Fruit fly (Drosophila melanogaster) whole organism, embryonic: ENCODE data around the gene CG9270.
A peak's percentile ranks its signal among the peaks of the same experiment; 100 is the strongest.

Experiments used
- Ada2b ChIP-seq: fragments of 200-800 bp; sonication (Bioruptor generic); IDR thresholded peaks from 2 replicates; pipeline ENCODE4 v1.3.6; 2022; ENCODE audit warnings: missing biosample characterization, missing genetic modification characterization
- Aef1 ChIP-seq: fragments of 200-800 bp; sonication (Bioruptor generic); IDR thresholded peaks from 3 replicates; pipeline ENCODE4 v1.3.6; 2022; ENCODE audit warnings: missing biosample characterization, missing genetic modification characterization
- Atf3 ChIP-seq: fragments of 200-800 bp; sonication (Bioruptor generic); optimal IDR thresholded peaks from 3 replicates; lab custom pipeline; 2016; ENCODE audit warnings: missing biosample characterization, missing genetic modification characterization
- C15 ChIP-seq: fragments of 200-800 bp; sonication (Bioruptor generic); IDR thresholded peaks from 3 replicates; pipeline ENCODE4 v1.3.6; 2022; ENCODE audit warnings: missing biosample characterization, missing genetic modification characterization
- CG10267 ChIP-seq: fragments of 200-800 bp; sonication (Bioruptor generic); optimal IDR thresholded peaks from 2 replicates; lab custom pipeline; 2018; ENCODE audit warnings: missing biosample characterization, mild to moderate bottlenecking, missing genetic modification characterization, moderate library complexity
- CG10321 ChIP-seq: fragments of 200-800 bp; sonication (Bioruptor generic); IDR thresholded peaks from 2 replicates; pipeline ENCODE4 v1.3.6; 2022; ENCODE audit warnings: missing biosample characterization, missing genetic modification characterization
- CG10654 ChIP-seq: fragments of 200-800 bp; sonication (Bioruptor generic); optimal IDR thresholded peaks from 2 replicates; lab custom pipeline; 2016; ENCODE audit warnings: missing biosample characterization, missing genetic modification characterization
- CG11247 ChIP-seq: fragments of 200-800 bp; sonication (Bioruptor generic); IDR thresholded peaks from 2 replicates; pipeline ENCODE4 v1.3.6; 2022; ENCODE audit warnings: missing biosample characterization, missing genetic modification characterization
- CG12942 ChIP-seq: fragments of 200-800 bp; sonication (Bioruptor generic); optimal IDR thresholded peaks from 3 replicates; lab custom pipeline; 2016; ENCODE audit warnings: missing biosample characterization, missing genetic modification characterization
- CG14667 ChIP-seq: fragments of 200-800 bp; sonication (Bioruptor generic); IDR thresholded peaks from 2 replicates; pipeline ENCODE4 v1.3.6; 2022; ENCODE audit warnings: missing biosample characterization, missing genetic modification characterization
- CG14710 ChIP-seq: fragments of 200-800 bp; sonication (Bioruptor generic); optimal IDR thresholded peaks from 3 replicates; lab custom pipeline; 2019; ENCODE audit warnings: missing biosample characterization, mild to moderate bottlenecking, missing genetic modification characterization, moderate library complexity
- CG15514 ChIP-seq: fragments of 200-800 bp; sonication (Bioruptor generic); optimal IDR thresholded peaks from 3 replicates; lab custom pipeline; 2017; ENCODE audit warnings: missing biosample characterization, missing genetic modification characterization, mild to moderate bottlenecking, moderate library complexity, missing genetic modification reagents
- CG18599 ChIP-seq: fragments of 200-800 bp; sonication (Bioruptor generic); optimal IDR thresholded peaks from 3 replicates; lab custom pipeline; 2017; ENCODE audit warnings: missing biosample characterization, missing genetic modification characterization, mild to moderate bottlenecking, moderate library complexity, missing genetic modification reagents
- CG2120 ChIP-seq: fragments of 200-800 bp; sonication (Bioruptor generic); optimal IDR thresholded peaks from 3 replicates; lab custom pipeline; 2016; ENCODE audit warnings: missing biosample characterization, missing genetic modification characterization
- CG2712 ChIP-seq: fragments of 200-800 bp; optimal IDR thresholded peaks from 3 replicates; lab custom pipeline; 2019; ENCODE audit warnings: missing biosample characterization, mild to moderate bottlenecking, missing genetic modification characterization, moderate library complexity
- CG33213 ChIP-seq: fragments of 200-800 bp; sonication (Bioruptor generic); optimal IDR thresholded peaks from 3 replicates; lab custom pipeline; 2016; ENCODE audit warnings: missing biosample characterization, missing genetic modification characterization
- CG3726 ChIP-seq: fragments of 200-800 bp; sonication (Bioruptor generic); IDR thresholded peaks from 3 replicates; pipeline ENCODE4, ENCODE4 v1.3.6; 2022; ENCODE audit warnings: missing biosample characterization, missing genetic modification characterization
- CG4617 ChIP-seq: fragments of 200-800 bp; sonication (Bioruptor generic); optimal IDR thresholded peaks from 3 replicates; lab custom pipeline; 2016; ENCODE audit warnings: missing biosample characterization, missing genetic modification characterization, borderline replicate concordance
- CG6683 ChIP-seq: fragments of 200-800 bp; sonication (Bioruptor generic); optimal IDR thresholded peaks from 2 replicates; lab custom pipeline; 2017; ENCODE audit warnings: missing biosample characterization, mild to moderate bottlenecking, missing genetic modification characterization, missing genetic modification reagents
- CG8944 ChIP-seq: fragments of 200-800 bp; sonication (Bioruptor generic); optimal IDR thresholded peaks from 3 replicates; lab custom pipeline; 2016; ENCODE audit warnings: missing biosample characterization, missing genetic modification characterization
- CG9437 ChIP-seq: fragments of 200-800 bp; sonication (Bioruptor generic); optimal IDR thresholded peaks from 2 replicates; lab custom pipeline; 2018; ENCODE audit warnings: missing biosample characterization, mild to moderate bottlenecking, missing genetic modification characterization
- CG9817 ChIP-seq: fragments of 200-800 bp; sonication (Bioruptor generic); optimal IDR thresholded peaks from 2 replicates; lab custom pipeline; 2018; ENCODE audit warnings: missing biosample characterization, mild to moderate bottlenecking, missing genetic modification characterization, moderate library complexity
- Chrac-16 ChIP-seq: fragments of 200-800 bp; sonication (Bioruptor generic); optimal IDR thresholded peaks from 3 replicates; lab custom pipeline; 2016; ENCODE audit warnings: missing biosample characterization, missing genetic modification characterization
- Elba2 ChIP-seq: fragments of 200-800 bp; sonication (Bioruptor generic); optimal IDR thresholded peaks from 3 replicates; lab custom pipeline; 2016; ENCODE audit warnings: missing biosample characterization, missing genetic modification characterization
- Hr3 ChIP-seq: fragments of 200-800 bp; sonication (Bioruptor generic); optimal IDR thresholded peaks from 3 replicates; lab custom pipeline; 2016; ENCODE audit warnings: missing biosample characterization, missing genetic modification characterization
- Hr39 ChIP-seq: fragments of >200 bp; optimal IDR thresholded peaks from 2 replicates; lab custom pipeline; 2017
- Med ChIP-seq: fragments of 200-800 bp; sonication (Bioruptor generic); peaks from one replicate; lab custom pipeline; 2016; ENCODE audit warnings: missing biosample characterization, missing genetic modification characterization, mild to moderate bottlenecking, inconsistent platforms, moderate library complexity
- Meics ChIP-seq: fragments of 200-800 bp; sonication (Bioruptor generic); optimal IDR thresholded peaks from 2 replicates; lab custom pipeline; 2017; ENCODE audit warnings: missing biosample characterization, mild to moderate bottlenecking, missing genetic modification characterization
- Sox100B ChIP-seq: fragments of 200-800 bp; sonication (Bioruptor generic); optimal IDR thresholded peaks from 3 replicates; lab custom pipeline; 2018; ENCODE audit warnings: missing biosample characterization, mild to moderate bottlenecking, missing genetic modification characterization
- Xbp1 ChIP-seq: fragments of 200-800 bp; sonication (Bioruptor generic); optimal IDR thresholded peaks from 3 replicates; lab custom pipeline; 2016; ENCODE audit warnings: missing biosample characterization, mild to moderate bottlenecking, missing genetic modification characterization
- abd-A ChIP-seq: fragments of 200-800 bp; sonication (Bioruptor generic); optimal IDR thresholded peaks from 3 replicates; lab custom pipeline; 2019; ENCODE audit warnings: missing biosample characterization, mild to moderate bottlenecking, missing genetic modification characterization, moderate library complexity
- ci ChIP-seq: fragments of 200-800 bp; sonication (Bioruptor generic); IDR thresholded peaks from 3 replicates; pipeline ENCODE4 v1.3.6; 2022; ENCODE audit warnings: missing biosample characterization, missing genetic modification characterization
- corto ChIP-seq: fragments of 200-800 bp; sonication (Bioruptor generic); optimal IDR thresholded peaks from 2 replicates; lab custom pipeline; 2016; ENCODE audit warnings: missing biosample characterization, mild to moderate bottlenecking, missing genetic modification characterization, moderate library complexity
- croc ChIP-seq: fragments of 200-800 bp; sonication (Bioruptor generic); conservative IDR thresholded peaks from 3 replicates; pipeline ENCODE4 v1.3.6; 2022; ENCODE audit warnings: missing biosample characterization, missing genetic modification characterization
- dan ChIP-seq: fragments of 200-800 bp; sonication (Bioruptor generic); IDR thresholded peaks from 2 replicates; pipeline ENCODE4 v1.3.6; 2022; ENCODE audit warnings: missing biosample characterization, missing genetic modification characterization
- danr ChIP-seq: fragments of 200-800 bp; sonication (Bioruptor generic); IDR thresholded peaks from 2 replicates; pipeline ENCODE4 v1.3.6; 2022; ENCODE audit warnings: missing biosample characterization, missing genetic modification characterization
- dimm ChIP-seq: fragments of 200-800 bp; sonication (Bioruptor generic); IDR thresholded peaks from 2 replicates; pipeline ENCODE4 v1.3.6; 2022; ENCODE audit warnings: missing biosample characterization, missing genetic modification characterization
- fd64A ChIP-seq: fragments of 200-800 bp; sonication (Bioruptor generic); optimal IDR thresholded peaks from 3 replicates; lab custom pipeline; 2018; ENCODE audit warnings: missing biosample characterization, mild to moderate bottlenecking, missing genetic modification characterization
- jumu ChIP-seq: fragments of 200-800 bp; sonication (Bioruptor generic); optimal IDR thresholded peaks from 3 replicates; lab custom pipeline; 2016; ENCODE audit warnings: missing biosample characterization, missing genetic modification characterization
- knrl ChIP-seq: fragments of 200-800 bp; sonication (Bioruptor generic); IDR thresholded peaks from 3 replicates; pipeline ENCODE4 v1.3.6; 2022; ENCODE audit warnings: missing biosample characterization, missing genetic modification characterization; ENCODE audit not compliant: partially characterized antibody
- lmd ChIP-seq: fragments of 200-800 bp; sonication (Bioruptor generic); IDR thresholded peaks from 2 replicates; pipeline ENCODE4 v1.3.6; 2022; ENCODE audit warnings: missing biosample characterization, missing genetic modification characterization
- mirr ChIP-seq: fragments of 200-800 bp; sonication (Bioruptor generic); optimal IDR thresholded peaks from 3 replicates; lab custom pipeline; 2018; ENCODE audit warnings: missing biosample characterization, mild to moderate bottlenecking, missing genetic modification characterization
- nom ChIP-seq: fragments of 200-800 bp; sonication (Bioruptor generic); optimal IDR thresholded peaks from 2 replicates; lab custom pipeline; 2017; ENCODE audit warnings: missing biosample characterization, missing genetic modification characterization, mild to moderate bottlenecking, moderate library complexity, missing genetic modification reagents
- pan ChIP-seq, 4 experiments: fragments of >200 bp in 3 of 4; fragments of 200-800 bp in 1 of 4; sonication (Bioruptor generic) in 1 of 4; optimal IDR thresholded peaks in 3 of 4; IDR thresholded peaks in 1 of 4; 2 replicates each; pipeline versions ENCODE4 v1.3.6 to Lab custom; 2017 to 2022; ENCODE audit warnings: missing biosample characterization in 2 of 4, missing genetic modification characterization in 2 of 4, mixed read lengths in 1 of 4
- pb ChIP-seq: fragments of 200-800 bp; sonication (Bioruptor generic); optimal IDR thresholded peaks from 3 replicates; lab custom pipeline; 2016; ENCODE audit warnings: missing biosample characterization, missing genetic modification characterization
- psq ChIP-seq: fragments of 200-800 bp; sonication (Bioruptor generic); optimal IDR thresholded peaks from 2 replicates; lab custom pipeline; 2017; ENCODE audit warnings: missing biosample characterization, missing genetic modification characterization
- run ChIP-seq: fragments of 200-800 bp; sonication (Bioruptor generic); optimal IDR thresholded peaks from 3 replicates; lab custom pipeline; 2018; ENCODE audit warnings: missing biosample characterization, mild to moderate bottlenecking, missing genetic modification characterization
- slbo ChIP-seq: fragments of 200-800 bp; sonication (Bioruptor generic); IDR thresholded peaks from 2 replicates; pipeline ENCODE4 v1.3.6; 2022; ENCODE audit warnings: missing biosample characterization, missing genetic modification characterization
- sna ChIP-seq: fragments of 200-800 bp; sonication (Bioruptor generic); IDR thresholded peaks from 2 replicates; pipeline ENCODE4 v1.3.6; 2022; ENCODE audit warnings: missing biosample characterization, missing genetic modification characterization; ENCODE audit not compliant: partially characterized antibody
- tap ChIP-seq: fragments of 200-800 bp; optimal IDR thresholded peaks from 3 replicates; lab custom pipeline; 2019; ENCODE audit warnings: missing biosample characterization, mild to moderate bottlenecking, missing genetic modification characterization, moderate library complexity

CG9270 gene

DNA sequence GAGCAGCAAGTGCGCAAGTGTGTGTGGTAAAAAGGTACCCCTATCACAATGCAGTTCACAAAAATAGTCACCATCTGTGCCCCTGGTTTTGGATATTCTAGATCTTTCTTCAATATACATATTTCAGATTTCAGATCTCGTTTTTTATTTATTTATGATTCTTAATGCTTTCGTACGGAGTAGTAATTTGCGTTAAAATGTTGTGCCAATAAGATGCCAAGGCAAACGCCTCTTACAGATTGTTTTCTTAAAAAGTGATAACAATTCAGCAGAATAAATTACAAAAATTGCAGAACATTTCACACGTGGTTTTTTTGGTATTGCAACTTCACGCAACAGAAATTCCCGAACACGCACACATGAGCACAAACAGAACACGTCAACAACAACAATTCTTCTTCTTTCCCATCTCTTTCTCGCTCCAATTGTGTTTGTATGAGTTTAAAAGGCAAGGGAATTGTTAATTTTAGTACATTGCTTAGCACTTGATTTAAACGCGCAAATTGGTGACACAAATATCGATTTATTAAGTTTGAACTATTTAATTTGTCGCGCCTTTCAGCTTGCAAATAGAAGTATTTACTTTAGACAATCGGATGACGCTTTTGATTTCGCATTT, 15.7 kb downstream of the CG9270 start (continued):
- no peak for TF ChIP-seq CG6683 (GFP tag; lab: Kevin White, UChicago)
- peak; percentile 64 for TF ChIP-seq jumu
- peak; percentile 72; the same call in 2 of the 3 replicates for TF ChIP-seq CG3726
- TF ChIP-seq slbo: peak; percentile 82
- TF ChIP-seq CG14710: no peak
- peak; percentile 77 for TF ChIP-seq run (tag; lab: Kevin White, UChicago)
- peak; percentile 46 for TF ChIP-seq Atf3 (GFP tag; lab: Kevin White, UChicago)
- no peak for TF ChIP-seq Chrac-16 (GFP tag; lab: Kevin White, UChicago)
- TF ChIP-seq CG10654 (GFP tag; lab: Kevin White, UChicago): no peak
- TF ChIP-seq pan (optimal IDR thresholded peaks at IDR 0.05; lab: Kevin White, UChicago): no peak
- peak in 1 of 2 experiments; percentile 45 for TF ChIP-seq pan (GFP tag; optimal IDR thresholded peaks at IDR 0.05 in 1 of 2, IDR thresholded peaks at IDR 0.05 in 1 of 2)
- no peak for TF ChIP-seq croc (GFP tag; lab: Robert Waterston, UW)
- TF ChIP-seq CG11247 (GFP tag; lab: Robert Waterston, UW): peak; percentile 58
- peak; percentile 94 for TF ChIP-seq ci (GFP tag; lab: Robert Waterston, UW)
- no peak for TF ChIP-seq CG18599
- peak; percentile 37 for TF ChIP-seq CG12942 (GFP tag; lab: Kevin White, UChicago)
- TF ChIP-seq CG10267 (tag; lab: Kevin White, UChicago): no peak
- TF ChIP-seq CG8944 (GFP tag; lab: Kevin White, UChicago): peak; percentile 41
- no peak for TF ChIP-seq Aef1 (GFP tag; lab: Robert Waterston, UW)
- TF ChIP-seq nom: no peak
- no peak for TF ChIP-seq Sox100B (GFP tag; lab: Kevin White, UChicago)
- no peak for TF ChIP-seq CG4617 (GFP tag; lab: Kevin White, UChicago)
- no peak for TF ChIP-seq knrl
- TF ChIP-seq psq: no peak
- TF ChIP-seq CG9437 (GFP tag; lab: Kevin White, UChicago): no peak
- TF ChIP-seq CG14667: no peak
- no peak for TF ChIP-seq Elba2
- no peak for TF ChIP-seq C15 (GFP tag; lab: Robert Waterston, UW)
- TF ChIP-seq CG9817 (tag; lab: Kevin White, UChicago): peak; percentile 36
- TF ChIP-seq fd64A (GFP tag; lab: Kevin White, UChicago): no peak
- peak; percentile 34 for TF ChIP-seq Hr3
- TF ChIP-seq Med (GFP tag; lab: Kevin White, UChicago): peak; percentile 94
- TF ChIP-seq CG10321 (GFP tag; lab: Robert Waterston, UW): no peak
- peak; percentile 71 for TF ChIP-seq CG33213 (GFP tag; lab: Kevin White, UChicago)
- TF ChIP-seq mirr (GFP tag; lab: Kevin White, UChicago): no peak
- no peak for TF ChIP-seq CG2712
- TF ChIP-seq Ada2b (GFP tag; lab: Robert Waterston, UW): no peak
- no peak for TF ChIP-seq sna (GFP tag; lab: Robert Waterston, UW)
- TF ChIP-seq corto (GFP tag; lab: Kevin White, UChicago): peak; percentile 3
- TF ChIP-seq pb (GFP tag; lab: Kevin White, UChicago): peak; percentile 69
- no peak for TF ChIP-seq Meics (GFP tag; lab: Kevin White, UChicago)
- peak; percentile 69 for TF ChIP-seq Xbp1 (GFP tag; lab: Kevin White, UChicago)
- no peak for TF ChIP-seq abd-A (tag; lab: Kevin White, UChicago)
- 0 out of 2 replicates have a peak, but pooled peaks have one; percentile 14 for TF ChIP-seq dimm (GFP tag; lab: Robert Waterston, UW)
- no peak for TF ChIP-seq danr (GFP tag; lab: Robert Waterston, UW)
- TF ChIP-seq CG2120 (GFP tag; lab: Kevin White, UChicago): peak; percentile 85
- no peak for TF ChIP-seq tap
- TF ChIP-seq lmd (GFP tag; lab: Robert Waterston, UW): peak; percentile 58
- no peak for TF ChIP-seq Hr39 (lab: Kevin White, UChicago)
- no peak for TF ChIP-seq CG15514 (GFP tag; lab: Kevin White, UChicago)
- no peak for TF ChIP-seq dan (GFP tag; lab: Robert Waterston, UW)
